Fruit fly (Drosophila melanogaster) whole organism: ENCODE data around the gene svr.
"Not testable (repeated sequence)": the region's sequence is repeated elsewhere in the genome, so short reads cannot be mapped to it uniquely, and the experiment has no call there.

Experiments
- CG8478 ChIP-seq: fragments of >200 bp; optimal IDR thresholded peaks from 2 replicates; lab custom pipeline; 2018; ENCODE audit warnings: inconsistent platforms
- Dll ChIP-seq: fragments of >200 bp; optimal IDR thresholded peaks from 2 replicates; lab custom pipeline; 2017
- EcR ChIP-seq, 2 experiments: fragments of >200 bp; optimal IDR thresholded peaks; 2 replicates each; lab custom pipeline; 2017; ENCODE audit warnings: missing biosample characterization in 2 of 2, missing genetic modification characterization in 2 of 2, missing genetic modification reagents in 2 of 2
- pan ChIP-seq: fragments of >200 bp; optimal IDR thresholded peaks from 2 replicates; lab custom pipeline; 2017
- psq ChIP-seq: fragments of >200 bp; optimal IDR thresholded peaks from 2 replicates; lab custom pipeline; 2017
- usp ChIP-seq: fragments of >200 bp; optimal IDR thresholded peaks from 2 replicates; lab custom pipeline; 2017; ENCODE audit warnings: missing biosample characterization, missing genetic modification characterization, mixed read lengths

Gene svr

DNA sequence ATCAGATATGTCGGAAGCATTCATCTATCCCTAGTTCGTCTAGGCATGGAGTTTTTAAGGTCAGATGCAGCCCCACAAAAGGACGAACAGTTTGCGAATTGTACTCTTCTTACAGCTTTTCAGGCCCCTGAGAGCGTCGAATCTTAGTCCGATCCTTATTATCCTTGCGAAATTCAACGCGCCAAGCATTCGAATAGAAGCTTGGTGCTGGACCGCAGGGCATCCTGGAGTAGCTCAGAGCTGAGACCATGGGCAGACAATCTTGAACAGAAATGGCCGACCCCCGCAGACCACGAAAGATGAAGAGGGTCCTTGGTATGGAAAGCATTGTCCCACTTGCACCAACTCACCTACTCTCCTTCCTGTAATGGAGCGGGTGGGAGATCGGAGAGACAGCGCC lies 17.5 kb upstream of the svr start, which contains the start of gene CG32817:
TSS of gene CG32817 (plus strand) at position 301 of the 400 bp plus-strand sequence.
- no peak for TF ChIP-seq usp (GFP tag; lab: Kevin White, UChicago)
- no peak for TF ChIP-seq pan (lab: Kevin White, UChicago)
- no peak for TF ChIP-seq Dll
- no peak for TF ChIP-seq EcR (GFP tag; optimal IDR thresholded peaks at IDR 0.05; lab: Kevin White, UChicago)
- TF ChIP-seq psq: no peak
- TF ChIP-seq CG8478 (lab: Kevin White, UChicago): no peak

DNA sequence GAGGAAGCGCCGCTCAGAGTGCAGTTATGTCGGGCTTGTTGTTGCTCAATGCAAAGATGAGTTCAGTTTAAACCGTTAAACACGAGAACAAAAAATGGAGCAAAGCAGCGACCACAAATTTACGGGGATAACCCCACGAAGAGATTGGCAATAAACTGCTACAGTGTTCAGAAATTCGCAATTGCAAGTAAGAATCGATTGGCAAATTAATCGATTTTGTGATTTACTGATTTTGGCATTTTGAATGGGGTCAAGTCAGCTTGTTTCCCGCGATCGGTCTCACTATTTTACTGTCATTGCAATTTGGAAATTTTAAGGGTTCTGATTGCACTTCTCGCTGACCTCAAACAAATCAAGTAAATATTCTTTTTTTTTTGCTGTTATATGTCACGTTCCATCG lies 14.6 kb upstream of the svr start, which contains the start of gene CG3176:
TSS of gene CG3176 (plus strand) at position 221 of the 400 bp plus-strand sequence.
- TF ChIP-seq pan (lab: Kevin White, UChicago); CG8478 (lab: Kevin White, UChicago); psq: not testable (repeated sequence)

DNA sequence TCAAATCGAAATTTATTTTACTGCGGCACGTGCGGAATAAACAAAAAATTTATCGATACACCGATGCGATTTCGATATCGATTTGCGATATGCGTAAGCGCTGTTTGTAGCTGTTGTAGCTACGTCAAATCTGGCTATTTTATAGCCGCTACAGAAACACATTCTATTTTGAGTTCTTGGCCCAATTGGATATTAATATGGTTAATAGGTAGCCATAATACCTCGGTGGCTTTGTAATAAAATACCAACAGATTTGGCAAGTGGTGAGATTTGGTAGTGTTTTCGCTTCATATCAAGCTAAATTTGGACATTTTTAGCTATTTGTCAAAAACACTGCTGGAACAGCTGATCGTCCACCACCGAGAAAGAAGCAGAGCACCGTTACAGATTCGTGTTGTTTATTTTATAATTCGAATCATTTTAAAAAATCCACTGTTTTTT lies 8.7 kb upstream of the svr start, which contains the start of the genes CG18273 and CG3156:
TSS of gene CG18273 (minus strand) at position 65 of the 441 bp plus-strand sequence.
TSS of gene CG3156 (plus strand) at position 362 of the 441 bp plus-strand sequence.
- no peak for TF ChIP-seq psq
- TF ChIP-seq pan (lab: Kevin White, UChicago): no peak
- no peak for TF ChIP-seq usp (GFP tag; lab: Kevin White, UChicago)
- TF ChIP-seq EcR (GFP tag; optimal IDR thresholded peaks at IDR 0.05; lab: Kevin White, UChicago): no peak
- no peak for TF ChIP-seq Dll
- no peak for TF ChIP-seq CG8478 (lab: Kevin White, UChicago)

DNA sequence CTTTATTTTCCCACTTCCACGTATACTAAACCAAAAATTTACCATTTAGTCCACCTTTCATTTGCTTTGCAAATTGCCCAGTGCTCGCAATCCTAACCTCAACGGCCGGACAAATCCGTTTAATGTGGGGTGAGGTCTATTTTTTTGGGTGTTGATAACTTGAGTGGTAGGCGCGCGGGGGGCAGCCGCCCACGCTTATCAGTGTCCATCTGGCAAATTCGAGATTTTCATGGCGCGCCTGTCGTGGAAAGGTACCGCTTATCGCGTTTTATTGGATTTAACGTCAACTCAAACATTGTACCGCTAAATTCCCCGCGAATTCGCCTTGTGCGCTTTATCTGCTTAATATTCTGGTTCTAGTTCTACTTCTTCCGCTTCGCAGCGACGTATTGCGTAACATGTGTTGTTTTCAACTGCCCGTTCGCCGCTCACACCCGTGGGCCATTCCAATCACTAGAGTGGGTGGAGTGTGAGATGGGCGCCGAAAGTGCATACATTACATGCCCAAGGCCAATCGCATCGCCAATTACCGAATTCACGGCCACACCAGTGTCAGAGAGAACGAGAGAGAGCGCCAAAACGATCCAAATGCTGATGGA lies 3.4 kb upstream of the svr start:
- TF ChIP-seq pan (lab: Kevin White, UChicago) (no peak), psq (no peak), usp (GFP tag; lab: Kevin White, UChicago) (no peak), CG8478 (lab: Kevin White, UChicago) (no peak), EcR (GFP tag; optimal IDR thresholded peaks at IDR 0.05; lab: Kevin White, UChicago) (no peak), Dll (no peak)

DNA sequence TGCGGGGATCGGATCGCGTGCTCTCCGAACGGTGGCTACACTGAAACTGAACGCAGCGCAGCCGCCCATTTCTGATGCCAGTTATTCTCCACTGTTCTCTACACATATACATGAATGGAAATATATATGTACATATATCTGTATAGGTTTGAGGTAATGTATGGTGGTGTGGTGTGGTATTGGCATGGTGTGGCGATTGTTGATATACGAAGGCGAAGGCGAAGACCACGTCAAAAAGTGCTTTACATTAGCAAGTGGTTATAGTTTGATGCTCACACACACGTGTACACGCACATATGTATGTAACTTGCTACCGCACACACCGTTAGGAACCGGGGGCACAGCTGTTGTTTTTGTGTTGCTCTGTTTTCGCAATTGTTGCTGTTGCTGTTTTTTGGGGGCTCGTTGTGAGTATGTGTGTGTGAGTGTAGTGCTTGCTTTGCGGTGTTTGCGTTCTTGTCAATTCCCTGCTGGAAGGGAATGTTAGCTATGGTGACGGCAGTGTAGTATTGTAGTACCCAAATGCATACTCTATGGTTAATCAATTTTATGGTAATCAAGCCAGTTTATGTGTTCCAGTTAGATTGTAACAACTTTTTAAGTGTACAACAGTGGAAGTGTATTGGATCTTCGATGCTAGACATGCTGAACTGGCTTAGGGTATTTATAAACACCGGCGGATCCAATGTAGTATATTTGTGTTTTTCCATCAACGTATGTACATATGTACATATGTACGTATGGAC lies 2.6 kb upstream of the svr start, which contains the start of gene CG17896:
TSS of gene CG17896 (minus strand) at position 51 of the 746 bp plus-strand sequence.
- TF ChIP-seq pan (lab: Kevin White, UChicago) (no peak), usp (GFP tag; lab: Kevin White, UChicago) (no peak), Dll (no peak), CG8478 (lab: Kevin White, UChicago) (no peak), EcR (GFP tag; optimal IDR thresholded peaks at IDR 0.05; lab: Kevin White, UChicago) (no peak), psq (no peak)

DNA sequence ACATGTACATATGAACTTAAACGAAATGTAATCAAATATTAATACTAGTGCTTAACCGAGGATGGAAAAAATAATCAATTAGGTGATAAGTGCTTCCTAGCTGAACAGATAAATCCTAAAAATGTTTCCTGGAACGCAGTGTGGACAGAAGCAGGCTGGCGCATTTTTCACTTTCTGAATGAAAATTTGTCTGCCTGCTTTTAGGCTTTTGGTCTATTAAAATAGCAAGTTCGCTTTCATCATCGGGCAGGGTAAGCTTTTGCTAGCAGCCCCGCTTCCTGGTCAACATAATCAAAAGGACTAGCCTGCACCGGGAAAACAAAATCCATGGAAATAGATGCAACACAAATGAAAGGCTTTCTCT lies 2.1 kb upstream of the svr start:
- TF ChIP-seq CG8478 (lab: Kevin White, UChicago): no peak
- no peak for TF ChIP-seq usp (GFP tag; lab: Kevin White, UChicago)
- TF ChIP-seq pan (lab: Kevin White, UChicago): no peak
- TF ChIP-seq Dll: no peak
- no peak for TF ChIP-seq psq
- no peak for TF ChIP-seq EcR (GFP tag; optimal IDR thresholded peaks at IDR 0.05; lab: Kevin White, UChicago)

DNA sequence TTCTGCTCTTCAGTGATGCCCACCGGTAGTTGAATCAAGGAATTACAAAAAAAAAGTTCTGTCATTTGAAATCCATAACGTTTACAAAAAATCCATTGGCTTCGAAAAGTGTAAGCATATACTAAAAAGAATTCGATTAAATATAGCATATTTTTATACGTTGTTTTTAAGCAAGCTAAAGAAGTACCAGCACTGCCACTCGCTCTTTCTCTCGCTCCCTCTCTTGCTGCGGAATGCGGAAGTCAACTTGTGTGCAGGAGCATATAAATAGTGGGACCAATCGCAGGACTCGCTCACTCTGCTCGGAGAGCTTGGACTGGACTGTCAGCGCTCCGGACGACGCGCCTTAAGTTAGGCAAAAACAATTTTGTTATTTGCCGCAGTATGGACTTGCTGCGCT lies 1.6 kb upstream of the svr start, which contains the start of gene CG17778:
TSS of gene CG17778 (plus strand) at position 8 of the 400 bp plus-strand sequence.
- TF ChIP-seq Dll: no peak

DNA sequence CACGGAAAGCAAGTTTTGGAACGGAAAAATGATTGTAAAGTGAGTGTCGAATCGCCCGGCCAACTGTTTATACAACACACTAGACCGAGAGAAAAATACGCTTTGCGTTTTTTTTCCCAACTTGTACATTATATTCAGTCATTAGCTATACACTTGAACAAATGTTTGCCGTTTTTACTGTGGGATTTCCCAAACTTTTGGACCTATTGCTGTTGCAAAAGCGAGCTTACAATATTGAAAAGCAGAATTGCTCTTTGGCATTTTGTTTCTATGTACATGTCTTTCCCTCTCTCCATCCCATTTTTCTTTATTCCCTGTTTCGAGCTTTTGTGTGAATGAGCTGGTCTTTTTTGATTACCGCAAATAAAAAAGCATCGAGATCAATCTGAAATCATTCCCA lies 1.2 kb downstream of the svr start:
- no peak for TF ChIP-seq Dll
- TF ChIP-seq pan (lab: Kevin White, UChicago): no peak
- TF ChIP-seq EcR (GFP tag; optimal IDR thresholded peaks at IDR 0.05; lab: Kevin White, UChicago): no peak
- TF ChIP-seq CG8478 (lab: Kevin White, UChicago): no peak
- no peak for TF ChIP-seq psq
- no peak for TF ChIP-seq usp (GFP tag; lab: Kevin White, UChicago)

DNA sequence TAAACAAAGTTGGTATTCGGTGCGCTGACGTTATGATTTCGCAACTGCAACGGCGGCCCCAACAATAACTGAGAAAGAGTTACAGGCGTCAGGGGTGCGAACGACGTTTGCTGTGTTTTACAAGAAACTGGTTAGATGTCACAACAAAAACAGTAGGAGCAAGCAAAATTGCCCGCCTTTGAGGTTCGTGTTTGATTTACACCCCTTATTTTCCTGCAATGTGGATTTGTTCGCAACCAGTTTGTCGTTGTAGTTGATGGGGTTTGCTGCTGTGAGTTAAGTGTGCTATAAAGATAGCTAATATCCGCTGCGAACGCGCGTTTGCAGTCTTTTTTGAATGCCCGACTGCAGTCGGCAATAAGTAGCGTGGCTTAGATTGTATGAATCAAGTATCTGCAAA lies 2.2 kb downstream of the svr start:
- TF ChIP-seq psq: no peak
- no peak for TF ChIP-seq usp (GFP tag; lab: Kevin White, UChicago)
- no peak for TF ChIP-seq EcR (GFP tag; optimal IDR thresholded peaks at IDR 0.05; lab: Kevin White, UChicago)
- TF ChIP-seq Dll: no peak
- TF ChIP-seq CG8478 (lab: Kevin White, UChicago): no peak
- TF ChIP-seq pan (lab: Kevin White, UChicago): no peak

DNA sequence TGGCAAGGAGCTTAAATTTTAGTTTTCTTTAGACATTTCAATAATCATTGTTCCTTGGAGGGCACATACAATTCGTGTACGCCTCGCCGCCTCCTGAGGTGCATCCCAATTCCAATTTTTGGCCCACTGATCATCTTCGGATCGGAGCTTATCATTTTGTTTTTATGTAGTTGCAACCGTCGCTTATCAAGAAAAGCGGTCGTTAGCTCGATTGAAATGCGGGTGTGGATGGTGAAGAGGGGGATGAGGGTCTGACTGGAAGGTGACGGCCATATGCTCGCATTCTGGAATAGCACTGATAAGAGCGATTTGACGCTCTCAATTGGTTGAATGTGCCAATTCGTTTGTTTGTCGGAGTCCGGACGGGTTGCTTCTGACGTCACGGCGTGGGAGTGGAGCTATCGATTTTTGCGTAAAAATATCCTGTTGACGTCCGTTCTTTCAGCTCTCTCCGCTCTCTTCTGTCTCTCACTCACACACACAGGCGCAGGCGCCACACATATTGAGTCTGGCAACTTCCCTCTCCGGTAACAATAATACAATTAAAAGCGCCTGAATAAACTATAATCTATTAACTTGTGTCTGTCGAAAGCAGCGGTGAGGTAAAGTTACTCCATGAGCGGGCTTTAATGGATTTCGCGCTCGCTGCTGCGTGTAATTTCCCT lies 2.8 kb downstream of the svr start:
- no peak for TF ChIP-seq CG8478 (lab: Kevin White, UChicago)
- TF ChIP-seq EcR (GFP tag; optimal IDR thresholded peaks at IDR 0.05; lab: Kevin White, UChicago): no peak
- TF ChIP-seq psq: no peak
- TF ChIP-seq usp (GFP tag; lab: Kevin White, UChicago): no peak
- TF ChIP-seq Dll: no peak
- TF ChIP-seq pan (lab: Kevin White, UChicago): no peak

DNA sequence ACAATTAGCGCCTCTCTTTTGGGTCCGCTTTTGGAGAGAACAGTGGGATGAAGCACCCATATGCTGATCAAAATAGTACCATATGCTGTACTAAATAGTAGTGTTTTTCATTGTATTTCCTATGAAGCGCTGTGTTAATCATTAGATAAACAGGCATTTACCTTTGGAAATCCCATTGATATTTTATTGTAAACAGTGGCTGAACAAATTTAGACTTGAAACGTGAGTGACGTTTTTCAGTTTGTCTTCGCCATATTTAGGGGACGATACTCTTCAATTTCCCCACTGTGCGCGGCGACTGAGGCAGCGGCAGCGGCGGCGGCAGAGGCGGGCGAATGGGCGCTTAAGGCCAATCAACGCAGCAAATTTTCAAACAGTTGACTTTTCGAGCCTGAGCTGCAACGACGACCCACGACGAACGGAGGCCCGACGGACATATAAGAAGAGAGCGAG lies 3.4 kb downstream of the svr start:
- TF ChIP-seq Dll (no peak), pan (lab: Kevin White, UChicago) (no peak), psq (no peak), usp (GFP tag; lab: Kevin White, UChicago) (no peak), EcR (GFP tag; optimal IDR thresholded peaks at IDR 0.05; lab: Kevin White, UChicago) (no peak), CG8478 (lab: Kevin White, UChicago) (no peak)
